Worm (Caenorhabditis elegans) whole organism, young adult: ENCODE results near the gene oac-40.

Source experiments
- C06A6.2 ChIP-seq: fragments of 200-800 bp; sonication (Bioruptor generic); conservative IDR thresholded peaks from 2 replicates; pipeline ENCODE4 v1.3.6; 2022; ENCODE audit warnings: missing genetic modification characterization, missing compliant biosample characterization
- D2030.7 ChIP-seq: fragments of 200-800 bp; sonication (Bioruptor generic); IDR thresholded peaks from 2 replicates; pipeline ENCODE4 v1.3.6; 2022; ENCODE audit warnings: missing genetic modification reagents, missing genetic modification characterization, missing compliant biosample characterization
- F23B12.7 ChIP-seq: sonication (generic microtip); optimal IDR thresholded peaks from 2 replicates; lab custom pipeline; 2017; ENCODE audit warnings: missing genetic modification characterization, mild to moderate bottlenecking, missing compliant biosample characterization, antibody characterized with exemption, moderate library complexity; ENCODE audit not compliant: insufficient read depth
- K11D2.4 ChIP-seq: fragments of 200-800 bp; sonication (Bioruptor generic); IDR thresholded peaks from 2 replicates; pipeline ENCODE4 v1.3.6; 2022; ENCODE audit warnings: missing genetic modification reagents, missing genetic modification characterization, missing compliant biosample characterization
- Y56A3A.18 ChIP-seq: fragments of 200-800 bp; sonication (Bioruptor generic); IDR thresholded peaks from 2 replicates; pipeline ENCODE4 v1.3.6; 2022; ENCODE audit warnings: missing genetic modification reagents, missing genetic modification characterization, missing compliant biosample characterization
- Y67H2A.10 ChIP-seq: fragments of 200-800 bp; sonication (Bioruptor generic); conservative IDR thresholded peaks from 2 replicates; pipeline ENCODE4 v1.3.6; 2022; ENCODE audit warnings: missing genetic modification reagents, missing genetic modification characterization, missing compliant biosample characterization
- ZK185.1 ChIP-seq: sonication (generic microtip); optimal IDR thresholded peaks from 2 replicates; lab custom pipeline; 2016; ENCODE audit warnings: mild to moderate bottlenecking, missing genetic modification characterization, missing compliant biosample characterization; ENCODE audit not compliant: poor library complexity, severe bottlenecking
- akir-1 ChIP-seq: fragments of 200-800 bp; sonication (Bioruptor generic); optimal IDR thresholded peaks from 2 replicates; lab custom pipeline; 2018; ENCODE audit warnings: mild to moderate bottlenecking, missing genetic modification characterization, moderate library complexity, missing compliant biosample characterization
- ccch-3 ChIP-seq: fragments of 200-800 bp; sonication (Bioruptor generic); optimal IDR thresholded peaks from 2 replicates; lab custom pipeline; 2018; ENCODE audit warnings: mild to moderate bottlenecking, missing genetic modification characterization, missing compliant biosample characterization
- cebp-2 ChIP-seq: fragments of 200-800 bp; sonication (Bioruptor generic); IDR thresholded peaks from 2 replicates; pipeline ENCODE4 v1.3.6; 2022; ENCODE audit warnings: missing genetic modification characterization, missing compliant biosample characterization
- ceh-100 ChIP-seq: fragments of 200-800 bp; sonication (Bioruptor generic); IDR thresholded peaks from 2 replicates; pipeline ENCODE4 v1.3.6; 2022; ENCODE audit warnings: missing genetic modification reagents, missing genetic modification characterization, missing compliant biosample characterization
- ceh-91 ChIP-seq: fragments of 200-800 bp; sonication (Bioruptor generic); IDR thresholded peaks from 2 replicates; pipeline ENCODE4 v1.3.6; 2022; ENCODE audit warnings: missing genetic modification reagents, missing genetic modification characterization, missing compliant biosample characterization
- chd-7 ChIP-seq: sonication (generic microtip); optimal IDR thresholded peaks from 2 replicates; lab custom pipeline; 2016; ENCODE audit warnings: mild to moderate bottlenecking, missing genetic modification characterization, moderate library complexity, missing compliant biosample characterization
- egl-18 ChIP-seq: fragments of 200-800 bp; sonication (Bioruptor generic); IDR thresholded peaks from 2 replicates; pipeline ENCODE4 v1.3.6; 2022; ENCODE audit warnings: missing genetic modification reagents, missing genetic modification characterization, missing compliant biosample characterization
- fkh-3 ChIP-seq: sonication (generic microtip); optimal IDR thresholded peaks from 2 replicates; lab custom pipeline; 2016; ENCODE audit warnings: mild to moderate bottlenecking, missing genetic modification characterization, missing compliant biosample characterization
- gei-17 ChIP-seq: fragments of 200-800 bp; sonication (Bioruptor generic); optimal IDR thresholded peaks from 2 replicates; lab custom pipeline; 2018; ENCODE audit warnings: mild to moderate bottlenecking, missing genetic modification characterization, missing compliant biosample characterization
- him-1 ChIP-seq: sonication (generic microtip); optimal IDR thresholded peaks from 2 replicates; lab custom pipeline; 2016; ENCODE audit warnings: missing genotype, missing genetic modification reagents, missing genetic modification characterization, missing compliant biosample characterization
- hmg-20 ChIP-seq: fragments of 200-800 bp; sonication (Bioruptor generic); IDR thresholded peaks from 2 replicates; pipeline ENCODE4 v1.3.6; 2022; ENCODE audit warnings: missing genetic modification reagents, missing genetic modification characterization, missing compliant biosample characterization
- hrde-1 ChIP-seq: sonication (generic microtip); optimal IDR thresholded peaks from 2 replicates; lab custom pipeline; 2016; ENCODE audit warnings: missing genetic modification characterization, mild to moderate bottlenecking, missing compliant biosample characterization, moderate library complexity, missing genotype, missing genetic modification reagents, borderline replicate concordance
- hsf-1 ChIP-seq: fragments of 200-800 bp; sonication (Bioruptor generic); IDR thresholded peaks from 2 replicates; pipeline ENCODE4 v1.3.6; 2022; ENCODE audit warnings: missing genetic modification reagents, missing genetic modification characterization, missing compliant biosample characterization
- lag-1 ChIP-seq: fragments of 200-800 bp; sonication (Bioruptor generic); IDR thresholded peaks from 2 replicates; pipeline ENCODE4 v1.3.6; 2022; ENCODE audit warnings: missing genetic modification reagents, missing genetic modification characterization, missing compliant biosample characterization
- let-526 ChIP-seq: fragments of 200-800 bp; sonication (Bioruptor generic); IDR thresholded peaks from 2 replicates; pipeline ENCODE4 v1.3.6; 2022; ENCODE audit warnings: missing genetic modification reagents, missing genetic modification characterization, missing compliant biosample characterization
- lin-26 ChIP-seq: fragments of 200-800 bp; sonication (Bioruptor generic); IDR thresholded peaks from 2 replicates; pipeline ENCODE4 v1.3.6; 2022; ENCODE audit warnings: missing genetic modification reagents, missing genetic modification characterization, missing compliant biosample characterization
- lin-35 ChIP-seq, 3 experiments: fragments of 150-350 bp in 2 of 3; sonication (generic microtip) in 1 of 3; optimal IDR thresholded peaks; 2 replicates each; lab custom pipeline; 2014 to 2018; ENCODE audit warnings: missing biosample characterization in 3 of 3, missing genetic modification characterization in 3 of 3, missing genetic modification reagents in 3 of 3
- lsl-1 ChIP-seq: fragments of 200-800 bp; sonication (Bioruptor generic); optimal IDR thresholded peaks from 2 replicates; lab custom pipeline; 2018; ENCODE audit warnings: mild to moderate bottlenecking, missing genetic modification characterization, moderate library complexity, missing compliant biosample characterization
- madf-10 ChIP-seq: sonication (generic microtip); optimal IDR thresholded peaks from 2 replicates; lab custom pipeline; 2016; ENCODE audit warnings: mild to moderate bottlenecking, missing genetic modification characterization, missing compliant biosample characterization
- mes-4 ChIP-seq: sonication (generic microtip); optimal IDR thresholded peaks from 2 replicates; lab custom pipeline; 2016; ENCODE audit warnings: missing genotype, missing genetic modification characterization, missing compliant biosample characterization
- nfya-1 ChIP-seq: sonication (generic microtip); optimal IDR thresholded peaks from 2 replicates; lab custom pipeline; 2017; ENCODE audit warnings: antibody characterized with exemption, missing compliant biosample characterization, missing genetic modification characterization, borderline replicate concordance; ENCODE audit not compliant: insufficient read depth
- pha-4 ChIP-seq: fragments of 150-350 bp; sonication (generic microtip); optimal IDR thresholded peaks from 2 replicates; lab custom pipeline; 2014; ENCODE audit warnings: missing biosample characterization, missing genetic modification reagents, missing genetic modification characterization
- rpc-1 ChIP-seq, 2 experiments: fragments of 150-350 bp in 1 of 2; sonication (generic microtip) in 1 of 2; optimal IDR thresholded peaks; 2 replicates each; lab custom pipeline; 2014 to 2018; ENCODE audit warnings: missing biosample characterization in 1 of 2, missing genetic modification characterization in 1 of 2, missing genetic modification reagents in 1 of 2, missing genotype in 1 of 2
- snpc-4 ChIP-seq, 5 experiments: fragments of 150-350 bp in 1 of 5; sonication (generic microtip) in 4 of 5; optimal IDR thresholded peaks; 2 replicates each; lab custom pipeline; 2014 to 2018; ENCODE audit warnings: missing genetic modification characterization in 5 of 5, missing biosample characterization in 3 of 5, antibody characterized with exemption in 2 of 5, mild to moderate bottlenecking in 2 of 5, missing compliant biosample characterization in 2 of 5, missing genotype in 2 of 5, moderate library complexity in 2 of 5, missing genetic modification reagents in 1 of 5
- tbp1 ChIP-seq: fragments of 200-800 bp; sonication (Bioruptor generic); optimal IDR thresholded peaks from 2 replicates; lab custom pipeline; 2018; ENCODE audit warnings: mild to moderate bottlenecking, missing genetic modification characterization, missing compliant biosample characterization
- tlf-1 ChIP-seq: fragments of 200-800 bp; sonication (Bioruptor generic); optimal IDR thresholded peaks from 2 replicates; lab custom pipeline; 2018; ENCODE audit warnings: mild to moderate bottlenecking, missing genetic modification characterization, missing compliant biosample characterization
- xnd-1 ChIP-seq: sonication (generic microtip); optimal IDR thresholded peaks from 2 replicates; lab custom pipeline; 2016; ENCODE audit warnings: missing genotype, missing genetic modification reagents, missing genetic modification characterization, missing compliant biosample characterization
- ztf-3 ChIP-seq: fragments of 200-800 bp; sonication (Bioruptor generic); optimal IDR thresholded peaks from 2 replicates; lab custom pipeline; 2018; ENCODE audit warnings: mild to moderate bottlenecking, missing genetic modification characterization, missing compliant biosample characterization

oac-40 gene

DNA sequence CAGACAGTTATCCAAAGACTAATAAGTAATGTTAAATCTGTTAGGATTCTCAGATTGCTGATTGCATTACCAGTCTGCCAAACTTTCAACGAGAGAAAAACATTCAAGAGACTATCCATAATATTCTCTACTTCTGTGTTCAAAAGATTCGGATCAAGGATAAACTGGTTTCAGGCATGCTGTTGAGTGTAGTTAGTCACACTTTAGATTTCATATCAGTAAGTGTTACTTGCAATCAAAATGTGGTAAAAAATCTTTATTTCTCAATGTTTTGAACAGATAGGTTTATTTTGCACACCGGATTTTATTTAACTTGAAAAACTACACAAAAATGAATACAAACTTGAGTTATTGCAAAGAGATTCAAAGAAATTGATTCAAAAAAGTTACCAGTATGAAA, 5.5 kb downstream of the oac-40 start, which contains the start of gene oac-41:
oac-41 (minus strand) TSS at position 101 of the 400 bp plus-strand sequence.
- TF ChIP-seq ZK185.1 (tag; lab: Kevin White, UChicago) (no peak), akir-1 (GFP tag; lab: Kevin White, UChicago) (no peak), hmg-20 (GFP tag; lab: Robert Waterston, UW) (no peak), ceh-91 (GFP tag; lab: Robert Waterston, UW) (no peak), Y67H2A.10 (GFP tag; lab: Robert Waterston, UW) (no peak), cebp-2 (GFP tag; lab: Robert Waterston, UW) (no peak), K11D2.4 (GFP tag; lab: Robert Waterston, UW) (no peak), nfya-1 (tag; lab: Kevin White, UChicago) (no peak), lsl-1 (no peak), madf-10 (tag; lab: Kevin White, UChicago) (no peak), gei-17 (GFP tag; lab: Kevin White, UChicago) (no peak)

DNA sequence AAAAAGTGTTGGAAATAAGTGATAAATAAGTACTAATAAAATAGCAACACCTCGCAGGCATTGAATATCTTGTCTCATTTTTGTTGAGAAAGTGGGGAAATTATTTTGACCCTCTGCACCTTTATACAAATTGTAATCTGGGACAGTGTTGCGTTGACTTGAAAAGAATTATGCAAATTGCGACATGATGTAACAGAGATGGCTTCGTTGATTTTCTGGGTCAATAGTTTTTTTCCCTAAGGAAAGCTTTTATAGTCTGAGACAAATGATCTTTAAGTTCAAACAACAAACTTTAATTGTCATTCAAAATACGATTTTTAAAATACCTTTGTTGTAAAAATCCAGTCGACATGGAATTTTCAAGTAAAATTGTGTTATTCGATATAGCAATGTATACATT, 8.1 kb downstream of the oac-40 start, which contains the start of gene bus-1:
bus-1 (minus strand) TSS at position 101 of the 400 bp plus-strand sequence.
- TF ChIP-seq him-1 (tag; lab: Kevin White, UChicago) = no peak

DNA sequence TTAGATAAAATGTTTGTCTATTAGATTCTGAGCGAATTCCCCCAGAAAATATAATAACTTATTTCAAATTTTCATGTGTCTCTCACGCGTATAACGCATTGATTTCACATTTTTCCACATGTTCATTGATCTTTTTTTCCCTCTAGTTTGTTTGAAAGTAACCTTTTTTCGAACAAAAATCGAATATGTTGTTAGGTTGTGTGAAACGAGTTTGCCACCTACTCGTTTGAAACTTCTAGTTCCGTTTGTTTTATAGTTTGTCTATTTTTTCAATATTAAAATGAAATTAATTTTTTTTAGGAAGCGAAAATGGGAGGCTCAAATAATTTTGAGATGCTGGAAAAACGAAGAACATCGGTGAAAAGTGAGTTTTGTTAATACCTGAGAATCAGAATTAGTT, 13.7 kb downstream of the oac-40 start, which contains the start of gene C25E10.5:
C25E10.5 (plus strand) TSS at position 301 of the 400 bp plus-strand sequence.
- no peak for TF ChIP-seq Y56A3A.18 (GFP tag; lab: Robert Waterston, UW)
- TF ChIP-seq tbp1 = no peak
- TF ChIP-seq D2030.7 (GFP tag; lab: Robert Waterston, UW) = no peak
- TF ChIP-seq ccch-3 (GFP tag; lab: Kevin White, UChicago) = no peak
- no peak for TF ChIP-seq rpc-1 (optimal IDR thresholded peaks at IDR 0.05; lab: Kevin White, UChicago)
- no peak for TF ChIP-seq rpc-1 (tag; optimal IDR thresholded peaks at IDR 0.05; lab: Kevin White, UChicago)
- TF ChIP-seq lag-1 = no peak
- TF ChIP-seq ztf-3 (GFP tag; lab: Kevin White, UChicago) = no peak
- no peak for TF ChIP-seq pha-4 (tag; lab: Kevin White, UChicago)
- no peak for TF ChIP-seq egl-18
- TF ChIP-seq akir-1 (GFP tag; lab: Kevin White, UChicago) = no peak
- TF ChIP-seq F23B12.7 = no peak
- no peak for TF ChIP-seq lin-35 (GFP tag; optimal IDR thresholded peaks at IDR 0.05; lab: Kevin White, UChicago)
- TF ChIP-seq chd-7 (tag; lab: Kevin White, UChicago) = no peak
- TF ChIP-seq tlf-1 (GFP tag; lab: Kevin White, UChicago) = no peak

DNA sequence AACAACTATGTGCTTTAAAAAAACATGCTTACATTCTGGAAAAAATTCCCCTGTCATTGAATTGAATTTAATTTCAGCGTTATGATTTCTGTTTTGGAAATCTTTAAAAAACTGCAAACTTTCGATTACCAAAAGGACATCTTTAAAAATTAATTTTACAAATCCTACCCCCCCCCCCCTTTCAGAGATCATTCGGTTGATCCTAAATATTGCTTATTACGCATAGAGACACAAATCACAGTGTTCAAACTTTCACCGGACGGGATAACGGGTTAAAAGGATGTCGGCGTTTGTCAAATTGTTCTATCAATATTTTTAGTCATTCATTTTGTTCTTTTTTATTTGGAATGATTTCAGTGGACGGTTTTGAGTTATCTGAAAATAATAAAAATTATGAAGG, 16.7 kb downstream of the oac-40 start, which contains the start of gene C25E10.4:
C25E10.4 (plus strand) TSS at position 301 of the 400 bp plus-strand sequence.
- TF ChIP-seq xnd-1 (tag; lab: Kevin White, UChicago) = no peak
- TF ChIP-seq let-526 (GFP tag; lab: Robert Waterston, UW) = no peak

DNA sequence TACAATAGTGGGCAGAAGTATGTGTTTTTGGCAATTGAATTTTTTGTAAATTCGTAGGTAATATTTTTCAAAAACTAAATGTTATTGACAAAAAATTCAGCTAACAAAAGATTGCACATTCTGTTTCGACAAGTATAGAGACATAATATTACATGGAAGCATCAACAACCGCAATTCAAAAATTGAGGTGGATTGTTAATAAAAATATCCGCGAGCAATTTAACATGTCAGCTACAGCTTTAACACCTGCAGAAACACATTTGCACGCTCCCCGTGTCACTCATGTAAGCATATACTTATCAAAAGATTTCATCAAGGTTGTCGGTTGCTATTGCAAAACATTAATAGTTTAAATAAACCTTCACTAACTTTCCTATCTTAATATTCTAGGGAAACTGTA, 19.1 kb downstream of the oac-40 start, which contains the start of gene srsx-34:
srsx-34 (plus strand) TSS at position 301 of the 400 bp plus-strand sequence.
- TF ChIP-seq hsf-1 = no peak
- TF ChIP-seq snpc-4 (GFP tag; optimal IDR thresholded peaks at IDR 0.05; lab: Kevin White, UChicago) = no peak
- no peak for TF ChIP-seq snpc-4 (tag; optimal IDR thresholded peaks at IDR 0.05; lab: Kevin White, UChicago)
- no peak for TF ChIP-seq lin-26 (GFP tag; lab: Robert Waterston, UW)
- no peak for TF ChIP-seq hrde-1 (tag; lab: Kevin White, UChicago)
- TF ChIP-seq mes-4 (tag; lab: Kevin White, UChicago) = no peak
- no peak for TF ChIP-seq xnd-1 (tag; lab: Kevin White, UChicago)
- no peak for TF ChIP-seq C06A6.2 (GFP tag; lab: Robert Waterston, UW)
- TF ChIP-seq fkh-3 (tag; lab: Kevin White, UChicago) = no peak
- TF ChIP-seq ceh-100 (GFP tag; lab: Robert Waterston, UW) = no peak
